Worm (Caenorhabditis elegans) whole organism, late embryonic: Measurements from ENCODE around the gene Y38C1AA.6.

Experiments used
- C08G9.2 ChIP-seq: sonication (generic microtip); optimal IDR thresholded peaks from 2 replicates; lab custom pipeline; 2016; ENCODE audit warnings: mild to moderate bottlenecking, missing genetic modification characterization, moderate library complexity, missing compliant biosample characterization
- F13H6.1 ChIP-seq: sonication (generic microtip); optimal IDR thresholded peaks from 2 replicates; lab custom pipeline; 2016; ENCODE audit warnings: missing genetic modification characterization, missing compliant biosample characterization
- K02D7.2 ChIP-seq: sonication (generic microtip); optimal IDR thresholded peaks from 2 replicates; lab custom pipeline; 2017; ENCODE audit warnings: mild to moderate bottlenecking, missing genetic modification characterization, missing compliant biosample characterization
- K09A11.1 ChIP-seq: sonication (generic microtip); optimal IDR thresholded peaks from 2 replicates; lab custom pipeline; 2017; ENCODE audit warnings: antibody characterized with exemption, mild to moderate bottlenecking, missing genetic modification characterization, missing compliant biosample characterization; ENCODE audit not compliant: insufficient read depth
- T23F11.4 ChIP-seq: fragments of 200-800 bp; sonication (Bioruptor generic); optimal IDR thresholded peaks from 2 replicates; lab custom pipeline; 2018; ENCODE audit warnings: mild to moderate bottlenecking, missing genetic modification characterization, missing compliant biosample characterization
- ahr-1 ChIP-seq: sonication (generic microtip); optimal IDR thresholded peaks from 2 replicates; lab custom pipeline; 2016; ENCODE audit warnings: missing genetic modification characterization, missing compliant biosample characterization
- ama-1 ChIP-seq: fragments of 150-350 bp; optimal IDR thresholded peaks from 2 replicates; lab custom pipeline; 2014
- ceh-18 ChIP-seq: sonication (generic microtip); optimal IDR thresholded peaks from 2 replicates; lab custom pipeline; 2016; ENCODE audit warnings: missing genetic modification characterization, missing compliant biosample characterization
- ceh-19 ChIP-seq: fragments of 200-800 bp; sonication (Bioruptor generic); optimal IDR thresholded peaks from 2 replicates; lab custom pipeline; 2018; ENCODE audit warnings: mild to moderate bottlenecking, missing genetic modification characterization, missing compliant biosample characterization
- ceh-2 ChIP-seq: sonication (generic microtip); optimal IDR thresholded peaks from 2 replicates; lab custom pipeline; 2016; ENCODE audit warnings: missing genotype, missing genetic modification characterization, missing compliant biosample characterization
- ceh-24 ChIP-seq: sonication (generic microtip); optimal IDR thresholded peaks from 2 replicates; lab custom pipeline; 2016; ENCODE audit warnings: mild to moderate bottlenecking, missing genetic modification characterization, missing compliant biosample characterization
- ceh-45 ChIP-seq: fragments of 200-800 bp; sonication (Bioruptor generic); IDR thresholded peaks from 2 replicates; pipeline ENCODE4 v1.3.6; 2022; ENCODE audit warnings: missing genetic modification reagents, missing genetic modification characterization, missing compliant biosample characterization
- ceh-6 ChIP-seq: fragments of 200-800 bp; sonication (Bioruptor generic); optimal IDR thresholded peaks from 2 replicates; lab custom pipeline; 2018; ENCODE audit warnings: mild to moderate bottlenecking, missing genetic modification characterization, missing compliant biosample characterization
- ceh-9 ChIP-seq: sonication (generic microtip); optimal IDR thresholded peaks from 2 replicates; lab custom pipeline; 2016; ENCODE audit warnings: mild to moderate bottlenecking, missing genetic modification characterization, inconsistent platforms, missing compliant biosample characterization
- dmd-4 ChIP-seq: sonication (generic microtip); optimal IDR thresholded peaks from 2 replicates; lab custom pipeline; 2016; ENCODE audit warnings: borderline replicate concordance, missing genetic modification characterization, missing compliant biosample characterization
- dve-1 ChIP-seq: sonication (generic microtip); optimal IDR thresholded peaks from 2 replicates; lab custom pipeline; 2017; ENCODE audit warnings: antibody characterized with exemption, mild to moderate bottlenecking, missing genetic modification characterization, missing compliant biosample characterization
- ets-4 ChIP-seq: sonication (generic microtip); optimal IDR thresholded peaks from 2 replicates; lab custom pipeline; 2016; ENCODE audit warnings: missing genetic modification characterization, missing compliant biosample characterization
- eyg-1 ChIP-seq: sonication (generic microtip); optimal IDR thresholded peaks from 2 replicates; lab custom pipeline; 2016; ENCODE audit warnings: missing genotype, missing genetic modification characterization, missing compliant biosample characterization
- fkh-10 ChIP-seq: fragments of 150-350 bp; optimal IDR thresholded peaks from 2 replicates; lab custom pipeline; 2014; ENCODE audit warnings: missing biosample characterization, missing genetic modification reagents, missing genetic modification characterization
- gmeb-2 ChIP-seq: sonication (generic microtip); optimal IDR thresholded peaks from 2 replicates; lab custom pipeline; 2016; ENCODE audit warnings: missing genetic modification characterization, inconsistent platforms, missing compliant biosample characterization
- hlh-13 ChIP-seq: fragments of 200-800 bp; sonication (Bioruptor generic); optimal IDR thresholded peaks from 2 replicates; lab custom pipeline; 2018; ENCODE audit warnings: mild to moderate bottlenecking, missing genetic modification characterization, missing compliant biosample characterization
- hlh-15 ChIP-seq: sonication (generic microtip); optimal IDR thresholded peaks from 2 replicates; lab custom pipeline; 2016; ENCODE audit warnings: missing genetic modification characterization, missing compliant biosample characterization
- hlh-30 ChIP-seq: sonication (generic microtip); optimal IDR thresholded peaks from 2 replicates; lab custom pipeline; 2017; ENCODE audit warnings: antibody characterized with exemption, missing genetic modification characterization, missing compliant biosample characterization; ENCODE audit not compliant: insufficient read depth
- lim-6 ChIP-seq: sonication (generic microtip); optimal IDR thresholded peaks from 2 replicates; lab custom pipeline; 2016; ENCODE audit warnings: missing genetic modification characterization, missing compliant biosample characterization
- madf-2 ChIP-seq: sonication (generic microtip); optimal IDR thresholded peaks from 2 replicates; lab custom pipeline; 2017; ENCODE audit warnings: missing genetic modification characterization, missing compliant biosample characterization
- nhr-11 ChIP-seq: fragments of 150-350 bp; optimal IDR thresholded peaks from 2 replicates; lab custom pipeline; 2014; ENCODE audit warnings: missing biosample characterization, missing genetic modification characterization
- nhr-232 ChIP-seq: sonication (generic microtip); optimal IDR thresholded peaks from 2 replicates; lab custom pipeline; 2016; ENCODE audit warnings: missing genetic modification characterization, missing compliant biosample characterization
- npax-4 ChIP-seq: sonication (generic microtip); optimal IDR thresholded peaks from 2 replicates; lab custom pipeline; 2016; ENCODE audit warnings: missing genetic modification characterization, missing compliant biosample characterization
- pag-3 ChIP-seq: sonication (generic microtip); optimal IDR thresholded peaks from 2 replicates; lab custom pipeline; 2016; ENCODE audit warnings: missing compliant biosample characterization, missing genetic modification characterization, borderline replicate concordance
- pat-9 ChIP-seq: fragments of 200-800 bp; sonication (Bioruptor generic); optimal IDR thresholded peaks from 2 replicates; lab custom pipeline; 2018; ENCODE audit warnings: mild to moderate bottlenecking, missing genetic modification characterization, moderate library complexity, missing compliant biosample characterization
- pax-1 ChIP-seq: fragments of 150-350 bp; optimal IDR thresholded peaks from 2 replicates; lab custom pipeline; 2014; ENCODE audit warnings: missing biosample characterization, missing genetic modification characterization
- pha-2 ChIP-seq: sonication (generic microtip); optimal IDR thresholded peaks from 2 replicates; lab custom pipeline; 2017; ENCODE audit warnings: mild to moderate bottlenecking, missing genetic modification characterization, missing compliant biosample characterization
- pha-4 ChIP-seq: fragments of 150-350 bp; optimal IDR thresholded peaks from 2 replicates; lab custom pipeline; 2018; ENCODE audit warnings: missing biosample characterization, missing genetic modification reagents, missing genetic modification characterization
- pqm-1 ChIP-seq: sonication (generic microtip); optimal IDR thresholded peaks from 2 replicates; lab custom pipeline; 2016; ENCODE audit warnings: missing genetic modification characterization, missing compliant biosample characterization
- rnt-1 ChIP-seq: sonication (generic microtip); optimal IDR thresholded peaks from 2 replicates; lab custom pipeline; 2016; ENCODE audit warnings: missing genetic modification characterization, missing compliant biosample characterization
- sdc-2 ChIP-seq: sonication (generic microtip); optimal IDR thresholded peaks from 2 replicates; lab custom pipeline; 2016; ENCODE audit warnings: missing genotype, missing genetic modification characterization, missing compliant biosample characterization
- sox-4 ChIP-seq: sonication (generic microtip); optimal IDR thresholded peaks from 2 replicates; lab custom pipeline; 2017; ENCODE audit warnings: mild to moderate bottlenecking, missing genetic modification characterization, inconsistent platforms, missing compliant biosample characterization
- tbx-2 ChIP-seq: sonication (generic microtip); optimal IDR thresholded peaks from 2 replicates; lab custom pipeline; 2016; ENCODE audit warnings: missing genetic modification characterization, missing compliant biosample characterization
- unc-42 ChIP-seq: sonication (generic microtip); optimal IDR thresholded peaks from 2 replicates; lab custom pipeline; 2016; ENCODE audit warnings: missing genotype, missing genetic modification characterization, missing compliant biosample characterization
- unc-86 ChIP-seq: sonication (generic microtip); optimal IDR thresholded peaks from 2 replicates; lab custom pipeline; 2016; ENCODE audit warnings: missing genetic modification characterization, missing compliant biosample characterization

Gene Y38C1AA.6

DNA sequence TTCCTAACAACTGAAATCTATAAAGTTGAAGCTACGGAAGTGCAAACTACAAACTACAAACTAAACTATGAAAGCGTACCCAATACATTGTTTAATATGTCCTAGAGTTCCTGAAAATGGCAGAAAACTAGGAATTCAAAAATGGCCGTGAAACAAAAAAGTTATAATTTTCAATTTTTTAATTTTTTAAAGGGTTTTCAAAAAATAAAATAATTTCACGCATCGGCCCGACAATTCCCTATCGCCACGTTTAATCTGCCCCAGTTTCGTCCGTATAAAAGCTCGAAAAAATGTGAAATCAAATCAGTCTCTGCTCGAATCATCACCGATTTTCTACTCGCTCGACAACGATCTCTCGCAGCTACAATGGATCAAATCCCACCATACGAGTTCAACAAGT lies 4.0 kb upstream of the Y38C1AA.6 start, which contains the start of gene Y38C1AA.7:
Y38C1AA.7 (plus strand) TSS at position 301 of the 400 bp plus-strand sequence.
- TF ChIP-seq rnt-1 (tag; lab: Kevin White, UChicago) (no peak), dve-1 (tag; lab: Kevin White, UChicago) (no peak), eyg-1 (tag; lab: Kevin White, UChicago) (no peak), K02D7.2 (no peak), C08G9.2 (tag; lab: Kevin White, UChicago) (no peak), pha-4 (tag; lab: Kevin White, UChicago) (no peak), K09A11.1 (tag; lab: Kevin White, UChicago) (no peak), unc-86 (tag; lab: Kevin White, UChicago) (no peak), tbx-2 (tag; lab: Kevin White, UChicago) (no peak), nhr-232 (no peak), ets-4 (tag; lab: Kevin White, UChicago) (no peak), ceh-18 (tag; lab: Kevin White, UChicago) (no peak), nhr-11 (tag; lab: Kevin White, UChicago) (no peak), T23F11.4 (GFP tag; lab: Kevin White, UChicago) (no peak), ama-1 (lab: Kevin White, UChicago) (no peak), madf-2 (tag; lab: Kevin White, UChicago) (no peak)

DNA sequence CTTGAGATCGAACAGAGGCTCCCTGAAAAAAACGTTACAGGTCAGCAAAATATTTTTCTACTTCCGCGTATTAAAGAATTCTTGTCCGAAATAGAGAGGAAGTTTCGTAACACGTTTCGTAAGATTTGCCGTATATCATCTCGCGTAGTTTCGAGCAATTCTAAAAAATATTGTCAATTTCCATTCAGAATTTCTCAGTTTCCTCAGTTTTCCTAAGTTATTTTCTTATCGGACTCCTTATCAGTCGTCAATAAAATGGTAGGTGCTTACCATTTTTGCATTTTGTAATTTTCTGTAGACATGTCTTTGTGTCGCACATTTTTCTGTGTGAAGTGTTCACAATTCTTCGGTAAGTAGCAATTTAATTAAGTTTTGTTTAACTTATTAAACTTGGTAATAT lies 2.8 kb upstream of the Y38C1AA.6 start, which contains the start of gene Y38C1AA.19:
Y38C1AA.19 (plus strand) TSS at position 301 of the 400 bp plus-strand sequence.
- TF ChIP-seq ceh-6 (GFP tag; lab: Kevin White, UChicago) (no peak), sox-4 (no peak), ceh-9 (tag; lab: Kevin White, UChicago) (no peak), lim-6 (no peak), pag-3 (tag; lab: Kevin White, UChicago) (no peak), pqm-1 (tag; lab: Kevin White, UChicago) (no peak), hlh-13 (GFP tag; lab: Kevin White, UChicago) (no peak), pha-2 (no peak), F13H6.1 (no peak), K09A11.1 (tag; lab: Kevin White, UChicago) (no peak), unc-86 (tag; lab: Kevin White, UChicago) (no peak), pha-4 (tag; lab: Kevin White, UChicago) (no peak), fkh-10 (GFP tag; lab: Kevin White, UChicago) (no peak), ceh-45 (GFP tag; lab: Robert Waterston, UW) (no peak), dmd-4 (tag; lab: Kevin White, UChicago) (no peak), ceh-24 (tag; lab: Kevin White, UChicago) (no peak)

DNA sequence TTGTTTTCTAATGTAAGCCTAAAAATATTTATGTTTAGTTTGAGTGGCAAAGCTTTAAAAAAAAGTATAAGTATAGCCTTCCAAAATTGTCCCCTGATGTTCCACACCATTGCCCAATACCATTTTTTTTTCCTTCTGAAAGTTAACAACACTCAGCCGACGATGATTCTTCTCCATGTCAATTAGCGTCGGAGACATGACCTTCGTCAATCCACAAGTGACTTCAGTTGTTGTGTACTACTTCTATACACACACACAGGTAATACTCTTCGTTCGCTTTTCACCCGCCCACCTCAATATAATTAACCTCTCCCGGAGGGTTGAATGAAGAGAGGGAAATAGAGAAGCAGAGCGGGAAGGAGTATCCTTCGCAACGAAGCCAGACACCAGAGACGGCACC lies 2.1 kb downstream of the Y38C1AA.6 start, which contains the start of gene cutl-24:
cutl-24 (plus strand) TSS at position 301 of the 400 bp plus-strand sequence.
- no peak for TF ChIP-seq gmeb-2 (tag; lab: Kevin White, UChicago)
- no peak for TF ChIP-seq nhr-232
- no peak for TF ChIP-seq dve-1 (tag; lab: Kevin White, UChicago)
- TF ChIP-seq npax-4 (tag; lab: Kevin White, UChicago), result no peak
- no peak for TF ChIP-seq pax-1 (tag; lab: Kevin White, UChicago)
- no peak for TF ChIP-seq hlh-30 (tag; lab: Kevin White, UChicago)
- no peak for TF ChIP-seq fkh-10 (GFP tag; lab: Kevin White, UChicago)
- no peak for TF ChIP-seq ahr-1
- no peak for TF ChIP-seq unc-42 (tag; lab: Kevin White, UChicago)
- TF ChIP-seq eyg-1 (tag; lab: Kevin White, UChicago), result no peak
- TF ChIP-seq sox-4, result no peak
- TF ChIP-seq tbx-2 (tag; lab: Kevin White, UChicago), result no peak
- TF ChIP-seq K02D7.2, result no peak
- no peak for TF ChIP-seq sdc-2 (tag; lab: Kevin White, UChicago)
- no peak for TF ChIP-seq hlh-15 (tag; lab: Kevin White, UChicago)
- no peak for TF ChIP-seq ceh-2 (tag; lab: Kevin White, UChicago)
- no peak for TF ChIP-seq ceh-24 (tag; lab: Kevin White, UChicago)
- no peak for TF ChIP-seq ceh-19 (GFP tag; lab: Kevin White, UChicago)
- no peak for TF ChIP-seq pat-9 (tag; lab: Kevin White, UChicago)
- TF ChIP-seq, all 69 proteins: peak for 0
